Worm (Caenorhabditis elegans) whole organism, early embryonic: ENCODE measurements around the gene C27B7.9.

Experiments
- B0310.2 ChIP-seq: sonication (generic microtip); optimal IDR thresholded peaks from 2 replicates; lab custom pipeline; 2016; ENCODE audit warnings: mild to moderate bottlenecking, missing genetic modification characterization, missing compliant biosample characterization
- aly-1 ChIP-seq: sonication (generic microtip); optimal IDR thresholded peaks from 2 replicates; lab custom pipeline; 2016; ENCODE audit warnings: missing genetic modification characterization, missing compliant biosample characterization
- ama-1 ChIP-seq: fragments of 150-350 bp; optimal IDR thresholded peaks from 2 replicates; lab custom pipeline; 2014
- ceh-13 ChIP-seq: fragments of 200-800 bp; sonication (Bioruptor generic); optimal IDR thresholded peaks from 2 replicates; lab custom pipeline; 2018; ENCODE audit warnings: mild to moderate bottlenecking, missing genetic modification characterization, missing compliant biosample characterization
- ceh-36 ChIP-seq: sonication (generic microtip); optimal IDR thresholded peaks from 2 replicates; lab custom pipeline; 2016; ENCODE audit warnings: missing genetic modification characterization, inconsistent platforms, missing compliant biosample characterization
- flt-1 ChIP-seq: fragments of 200-800 bp; sonication (Bioruptor generic); IDR thresholded peaks from 2 replicates; pipeline ENCODE4 v1.3.6; 2022; ENCODE audit warnings: missing genetic modification characterization, missing compliant biosample characterization
- hmbx-1 ChIP-seq: sonication (generic microtip); optimal IDR thresholded peaks from 2 replicates; lab custom pipeline; 2016; ENCODE audit warnings: mild to moderate bottlenecking, missing genetic modification characterization, missing compliant biosample characterization
- hmg-4 ChIP-seq: fragments of 200-800 bp; sonication (Bioruptor generic); optimal IDR thresholded peaks from 2 replicates; lab custom pipeline; 2018; ENCODE audit warnings: mild to moderate bottlenecking, missing genetic modification characterization, missing compliant biosample characterization
- hnd-1 ChIP-seq: sonication (generic microtip); optimal IDR thresholded peaks from 2 replicates; lab custom pipeline; 2016; ENCODE audit warnings: missing genetic modification characterization, missing compliant biosample characterization
- scrt-1 ChIP-seq: fragments of 200-800 bp; sonication (Bioruptor generic); IDR thresholded peaks from 2 replicates; pipeline ENCODE4 v1.3.6; 2022; ENCODE audit warnings: missing genetic modification characterization, missing compliant biosample characterization
- sea-1 ChIP-seq: fragments of 200-800 bp; sonication (Bioruptor generic); conservative IDR thresholded peaks from 2 replicates; pipeline ENCODE4 v1.3.6; 2022; ENCODE audit warnings: missing genetic modification characterization, missing compliant biosample characterization
- tbx-11 ChIP-seq: fragments of 200-800 bp; sonication (Bioruptor generic); IDR thresholded peaks from 2 replicates; pipeline ENCODE4 v1.3.6; 2022; ENCODE audit warnings: missing genetic modification characterization, missing compliant biosample characterization
- tra-4 ChIP-seq: sonication (generic microtip); optimal IDR thresholded peaks from 2 replicates; lab custom pipeline; 2017; ENCODE audit warnings: missing genetic modification characterization, missing compliant biosample characterization

DNA sequence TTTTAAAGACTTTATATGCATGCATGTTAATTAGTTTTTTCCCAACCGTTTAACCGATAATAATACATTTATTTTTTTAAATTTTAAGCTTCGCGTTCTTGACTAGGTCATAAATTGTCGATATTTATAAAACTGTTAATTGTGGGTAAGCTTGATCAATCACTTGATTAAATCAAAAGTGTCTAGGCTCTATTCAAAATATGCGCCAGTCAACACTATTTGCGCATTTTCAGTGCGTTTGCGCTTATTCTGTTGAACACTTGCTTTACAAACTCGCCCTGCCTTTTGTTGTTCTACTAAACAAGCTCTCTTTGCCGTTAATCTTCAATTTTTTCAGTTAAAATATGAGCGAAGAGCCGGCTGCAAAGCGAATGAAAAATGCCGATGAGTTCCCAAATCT, 24.8 kb downstream of the C27B7.9 start, which contains the start of gene spr-2:
- TF ChIP-seq B0310.2: no peak
- no peak for TF ChIP-seq tra-4
- TF ChIP-seq ama-1 (lab: Kevin White, UChicago): no peak
- no peak for TF ChIP-seq flt-1 (GFP tag; lab: Robert Waterston, UW)
- no peak for TF ChIP-seq ceh-36 (tag; lab: Kevin White, UChicago)
- no peak for TF ChIP-seq hnd-1 (tag; lab: Kevin White, UChicago)
- no peak for TF ChIP-seq sea-1
- no peak for TF ChIP-seq aly-1
- no peak for TF ChIP-seq ceh-13 (GFP tag; lab: Kevin White, UChicago)
- TF ChIP-seq hmg-4: no peak
- TF ChIP-seq scrt-1: no peak
- TF ChIP-seq tbx-11 (GFP tag; lab: Robert Waterston, UW): no peak
- TF ChIP-seq hmbx-1 (tag; lab: Kevin White, UChicago): no peak
